Worm (Caenorhabditis elegans): ENCODE results near the gene irld-50.

Gene irld-50

DNA sequence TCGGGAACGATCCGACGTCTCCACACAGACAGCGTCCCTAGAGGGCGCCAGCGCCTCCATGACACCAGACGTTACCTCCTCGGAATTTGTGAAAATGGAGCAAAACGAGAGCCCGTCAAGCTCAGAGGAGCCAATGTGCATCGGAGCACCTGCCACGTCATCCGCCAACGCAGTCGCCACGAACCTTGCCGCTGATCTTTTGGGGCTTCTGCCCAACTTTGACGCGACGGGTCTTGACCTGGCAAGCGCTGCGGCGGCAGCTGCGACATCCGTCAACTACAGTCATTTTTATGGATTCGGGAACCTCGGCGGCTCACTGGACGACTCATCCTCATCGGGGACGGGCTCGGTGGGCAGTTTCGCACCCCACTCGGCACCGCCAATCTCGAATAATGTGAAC is 41.6 kb upstream of the irld-50 start:
- no peak for TF ChIP-seq dpl-1 (GFP tag; optimal IDR thresholded peaks at IDR 0.05)
- no peak for TF ChIP-seq zag-1 (tag; optimal IDR thresholded peaks at IDR 0.05)
- no peak for TF ChIP-seq pha-4 (GFP tag; IDR thresholded peaks at IDR 0.05)
- TF ChIP-seq pha-4 (tag; optimal IDR thresholded peaks at IDR 0.05) = no peak
- TF ChIP-seq hmg-1.1 (GFP tag; IDR thresholded peaks at IDR 0.05) = no peak
- TF ChIP-seq sdz-12 (GFP tag; optimal IDR thresholded peaks at IDR 0.05) = peak; percentile 16
- TF ChIP-seq aha-1 (tag) = peak; percentile 16
- no peak for TF ChIP-seq ceh-62 (tag; optimal IDR thresholded peaks at IDR 0.05)
- no peak for TF ChIP-seq ZK546.5 (tag; optimal IDR thresholded peaks at IDR 0.05)
- TF ChIP-seq duxl-1 (tag; optimal IDR thresholded peaks at IDR 0.05; ENCODE audit: poor library complexity) = no peak
- TF ChIP-seq zfp-3 (GFP tag; conservative IDR thresholded peaks at IDR 0.05) = no peak
- TF ChIP-seq zfp-2 (tag; optimal IDR thresholded peaks at IDR 0.05) = no peak
- no peak for TF ChIP-seq lin-39 (tag; optimal IDR thresholded peaks at IDR 0.05)
- peak; percentile 91 for TF ChIP-seq set-16 (GFP tag; IDR thresholded peaks at IDR 0.05)
- TF ChIP-seq lim-7 (GFP tag; IDR thresholded peaks at IDR 0.05) = no peak
- no peak for TF ChIP-seq fos-1 (tag; optimal IDR thresholded peaks at IDR 0.05)
- no peak for TF ChIP-seq Y75B8A.6 (GFP tag; IDR thresholded peaks at IDR 0.05)
- TF ChIP-seq ceh-44 (GFP tag; IDR thresholded peaks at IDR 0.05) = no peak
- no peak for TF ChIP-seq lsy-2 (tag; optimal IDR thresholded peaks at IDR 0.05)
- TF ChIP-seq R02D3.7 (tag; optimal IDR thresholded peaks at IDR 0.05) = no peak
- TF ChIP-seq lin-1 (GFP tag; IDR thresholded peaks at IDR 0.05) = no peak
- no peak for TF ChIP-seq daf-19 (GFP tag; conservative IDR thresholded peaks at IDR 0.05)

DNA sequence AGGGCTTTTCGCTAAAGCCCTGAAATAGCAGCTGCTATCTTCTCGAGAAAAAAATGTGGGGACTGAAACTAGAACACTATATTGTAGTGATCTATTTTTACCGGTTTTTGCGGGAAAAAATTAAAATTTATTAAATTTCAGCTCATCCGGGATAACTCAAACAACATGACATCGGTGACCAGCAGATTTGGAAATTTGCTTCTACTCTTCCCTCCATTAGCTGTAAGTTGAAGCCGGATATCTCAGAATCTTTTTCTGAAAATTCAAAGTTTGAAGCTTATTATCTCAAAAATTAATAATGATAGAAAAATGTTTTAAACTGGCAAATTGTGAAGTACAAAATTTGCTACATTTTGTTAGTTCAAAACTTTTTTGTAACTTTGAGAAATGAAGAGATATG is 40.5 kb upstream of the irld-50 start:
- no peak for TF ChIP-seq ctbp-1 (GFP tag; IDR thresholded peaks at IDR 0.05)
- TF ChIP-seq aha-1 (tag) = peak; percentile 93

DNA sequence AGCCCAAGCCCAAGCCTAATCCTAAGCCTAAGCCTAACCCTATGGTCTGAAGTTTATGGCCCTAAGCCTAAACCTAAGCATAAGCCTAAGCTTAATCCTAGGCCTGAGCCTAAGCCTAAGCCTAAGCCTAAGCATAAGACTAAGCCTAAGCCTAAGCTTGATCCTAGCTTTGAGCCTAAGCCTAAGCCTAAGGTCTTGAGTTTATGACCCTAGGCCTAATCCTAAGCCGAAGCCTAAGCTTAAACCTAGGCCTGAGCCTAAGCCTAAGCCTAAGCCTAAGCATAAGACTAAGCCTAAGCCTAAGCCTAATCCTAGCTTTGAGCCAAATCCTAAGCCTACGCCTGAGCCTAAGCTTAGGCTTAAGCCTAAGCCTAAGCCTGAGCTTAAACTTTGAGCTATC is 35.2 kb upstream of the irld-50 start:
- TF ChIP-seq Y105C5A.15 (GFP tag; IDR thresholded peaks at IDR 0.05) = 0 out of 2 replicates have a peak, but pooled peaks have one; percentile 47
- no peak for TF ChIP-seq nhr-48 (tag; optimal IDR thresholded peaks at IDR 0.05)

DNA sequence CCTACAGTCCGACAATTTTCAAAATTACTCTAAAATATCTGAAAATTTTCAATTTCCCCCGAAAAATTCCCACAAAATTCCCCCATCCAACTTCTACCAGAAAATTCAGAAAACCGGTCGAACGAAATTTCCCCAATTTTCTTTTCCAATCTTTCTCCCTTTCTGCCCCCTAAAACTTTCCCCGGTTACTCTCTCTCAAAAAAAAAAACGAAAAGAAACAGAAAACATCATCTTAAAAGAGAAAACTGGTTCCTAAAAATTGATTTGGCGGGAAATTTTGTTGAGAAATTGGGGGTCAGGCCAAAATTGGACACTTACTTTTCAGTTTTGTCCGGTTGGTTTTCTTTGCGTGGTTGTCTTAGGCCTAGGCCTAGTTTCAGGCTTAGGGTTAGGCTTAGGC is 33.8 kb upstream of the irld-50 start:
- no peak for TF ChIP-seq dmd-6 (GFP tag; IDR thresholded peaks at IDR 0.05)

DNA sequence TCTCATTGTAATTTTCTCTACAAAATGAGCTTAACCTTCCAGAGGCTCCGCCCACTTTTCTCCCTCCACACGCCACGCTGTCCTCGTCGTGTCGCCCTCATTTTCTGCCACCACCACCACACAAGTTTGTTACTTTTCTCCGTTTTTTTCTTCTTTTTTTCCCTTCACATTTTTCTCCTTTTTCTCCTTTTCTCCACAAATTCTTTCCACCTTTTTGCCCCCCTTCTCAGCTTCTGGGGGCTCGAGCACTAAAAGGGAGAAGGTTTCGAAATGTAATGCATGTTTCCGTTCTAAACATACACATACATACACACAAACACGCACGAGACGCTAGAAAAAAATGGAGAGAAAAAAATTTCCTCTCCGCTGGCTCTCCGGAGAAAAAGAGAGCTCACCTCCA is 32.7 kb upstream of the irld-50 start, which contains the start of gene nhr-88:
nhr-88 (plus strand) TSS at position 43 of the 400 bp plus-strand sequence.
- no peak for TF ChIP-seq zfp-3 (GFP tag; conservative IDR thresholded peaks at IDR 0.05)
- no peak for TF ChIP-seq Y75B8A.6 (GFP tag; IDR thresholded peaks at IDR 0.05)
- no peak for TF ChIP-seq pqm-1 (tag; optimal IDR thresholded peaks at IDR 0.05)
- TF ChIP-seq nhr-11 (tag; optimal IDR thresholded peaks at IDR 0.05) = no peak
- TF ChIP-seq dmd-6 (GFP tag; IDR thresholded peaks at IDR 0.05) = peak; percentile 14; the same call in 1 of the 2 replicates
- no peak for TF ChIP-seq ceh-62 (tag; optimal IDR thresholded peaks at IDR 0.05)
- TF ChIP-seq Y5F2A.4 (GFP tag; optimal IDR thresholded peaks at IDR 0.05) = no peak
- no peak for TF ChIP-seq F44E2.7 (GFP tag; IDR thresholded peaks at IDR 0.05)
- no peak for TF ChIP-seq nhr-77 (tag; optimal IDR thresholded peaks at IDR 0.05)
- TF ChIP-seq ceh-28 (tag; optimal IDR thresholded peaks at IDR 0.05) = no peak
- no peak for TF ChIP-seq zfp-2 (tag; optimal IDR thresholded peaks at IDR 0.05)
- peak; percentile 51; the same call in 1 of the 2 replicates for TF ChIP-seq vab-7 (GFP tag; IDR thresholded peaks at IDR 0.05)
- TF ChIP-seq daf-19 (GFP tag; conservative IDR thresholded peaks at IDR 0.05) = no peak
- no peak for TF ChIP-seq nhr-41 (GFP tag; IDR thresholded peaks at IDR 0.05)
- TF ChIP-seq ceh-32 (tag; optimal IDR thresholded peaks at IDR 0.05; ENCODE audit: poor library complexity) = no peak
- no peak for TF ChIP-seq dpl-1 (GFP tag; optimal IDR thresholded peaks at IDR 0.05)
- TF ChIP-seq hlh-11 (tag; optimal IDR thresholded peaks at IDR 0.05) = no peak
- peak; percentile 13; the same call in 1 of the 2 replicates for TF ChIP-seq set-16 (GFP tag; IDR thresholded peaks at IDR 0.05)
- TF ChIP-seq dmd-9 (GFP tag; IDR thresholded peaks at IDR 0.05) = no peak
- TF ChIP-seq F37D6.2 (tag; optimal IDR thresholded peaks at IDR 0.05) = no peak
- TF ChIP-seq ces-1 (GFP tag; optimal IDR thresholded peaks at IDR 0.05) = no peak
- peak; percentile 69 for TF ChIP-seq fkh-10 (GFP tag; optimal IDR thresholded peaks at IDR 0.05)
- no peak for TF ChIP-seq skn-1 (tag; optimal IDR thresholded peaks at IDR 0.05)
- no peak for TF ChIP-seq dmd-8 (GFP tag; IDR thresholded peaks at IDR 0.05)
- peak; percentile 39 for TF ChIP-seq rbr-2 (tag; optimal IDR thresholded peaks at IDR 0.05)
- TF ChIP-seq duxl-1 (tag; optimal IDR thresholded peaks at IDR 0.05; ENCODE audit: poor library complexity) = no peak
- TF ChIP-seq lin-15B (tag; optimal IDR thresholded peaks at IDR 0.05) = no peak
- peak; percentile 43; the same call in 1 of the 2 replicates for TF ChIP-seq T26A8.4 (GFP tag; IDR thresholded peaks at IDR 0.05)
- TF ChIP-seq ztf-11 (tag; optimal IDR thresholded peaks at IDR 0.05) = no peak
